Fruit fly (Drosophila melanogaster) whole organism, wandering third instar larva: ENCODE measurements around the gene ci.

ENCODE experiments used
- CG9705 ChIP-seq: fragments of 200-800 bp; sonication (Bioruptor generic); optimal IDR thresholded peaks from 2 replicates; lab custom pipeline; 2018; ENCODE audit warnings: missing biosample characterization, mild to moderate bottlenecking, missing genetic modification characterization
- CrebA ChIP-seq: fragments of 200-800 bp; sonication (Bioruptor generic); optimal IDR thresholded peaks from 2 replicates; lab custom pipeline; 2016; ENCODE audit warnings: missing biosample characterization, mild to moderate bottlenecking, missing genetic modification characterization, borderline replicate concordance
- Dfd ChIP-seq: fragments of >200 bp; optimal IDR thresholded peaks from 2 replicates; lab custom pipeline; 2017; ENCODE audit warnings: missing biosample characterization, missing genetic modification characterization
- Dif ChIP-seq: fragments of 200-275, 200-300 bp; sonication (Bioruptor generic); optimal IDR thresholded peaks from 2 replicates; lab custom pipeline; 2018; ENCODE audit warnings: missing biosample characterization, missing genetic modification characterization; ENCODE audit not compliant: partially characterized antibody
- Hnf4 ChIP-seq: fragments of 200-800 bp; sonication (Bioruptor generic); optimal IDR thresholded peaks from 2 replicates; lab custom pipeline; 2016; ENCODE audit warnings: missing biosample characterization, mild to moderate bottlenecking, missing genetic modification characterization
- Hr78 ChIP-seq: fragments of >200 bp; optimal IDR thresholded peaks from 2 replicates; lab custom pipeline; 2017; ENCODE audit warnings: missing biosample characterization, missing genetic modification characterization
- Hr83 ChIP-seq: fragments of 200-300 bp; sonication (Bioruptor generic); optimal IDR thresholded peaks from 2 replicates; lab custom pipeline; 2016; ENCODE audit warnings: missing biosample characterization, mild to moderate bottlenecking, missing genetic modification characterization, moderate library complexity; ENCODE audit not compliant: poor library complexity, severe bottlenecking
- Jra ChIP-seq: sonication (Bioruptor generic); optimal IDR thresholded peaks from 2 replicates; lab custom pipeline; 2016; ENCODE audit warnings: missing biosample characterization, missing genetic modification characterization
- Mio ChIP-seq: sonication (Bioruptor generic); optimal IDR thresholded peaks from 2 replicates; lab custom pipeline; 2016; ENCODE audit warnings: missing biosample characterization, missing genetic modification characterization
- Myc ChIP-seq: fragments of >200 bp; optimal IDR thresholded peaks from 2 replicates; lab custom pipeline; 2017
- N ChIP-seq: fragments of >200 bp; optimal IDR thresholded peaks from 2 replicates; lab custom pipeline; 2018; ENCODE audit warnings: missing biosample characterization, missing external identifiers, missing genetic modification characterization
- OdsH ChIP-seq: fragments of 200-800 bp; sonication (Bioruptor generic); optimal IDR thresholded peaks from 2 replicates; lab custom pipeline; 2016; ENCODE audit warnings: missing biosample characterization, mild to moderate bottlenecking, missing genetic modification characterization
- Sp1 ChIP-seq: fragments of 200-800 bp; sonication (Bioruptor generic); optimal IDR thresholded peaks from 3 replicates; lab custom pipeline; 2019; ENCODE audit warnings: missing biosample characterization, mild to moderate bottlenecking, missing genetic modification characterization, moderate library complexity
- br ChIP-seq: fragments of 200-800 bp; sonication (Bioruptor generic); optimal IDR thresholded peaks from 2 replicates; lab custom pipeline; 2016; ENCODE audit warnings: missing biosample characterization, missing genetic modification characterization
- brk ChIP-seq: fragments of 200-800 bp; sonication (Bioruptor generic); optimal IDR thresholded peaks from 2 replicates; lab custom pipeline; 2016; ENCODE audit warnings: missing biosample characterization, mild to moderate bottlenecking, missing genetic modification characterization
- dmrt93B ChIP-seq: fragments of 200-800 bp; sonication (Bioruptor generic); optimal IDR thresholded peaks from 2 replicates; lab custom pipeline; 2018; ENCODE audit warnings: missing biosample characterization, mild to moderate bottlenecking, missing genetic modification characterization
- dsf ChIP-seq: sonication (Bioruptor generic); optimal IDR thresholded peaks from 2 replicates; lab custom pipeline; 2016; ENCODE audit warnings: missing biosample characterization, missing genetic modification characterization, borderline replicate concordance
- ey ChIP-seq: fragments of 200-800 bp; sonication (Bioruptor generic); optimal IDR thresholded peaks from 2 replicates; lab custom pipeline; 2016; ENCODE audit warnings: missing biosample characterization, missing genetic modification characterization
- fru ChIP-seq: fragments of 200-800 bp; sonication (Bioruptor generic); optimal IDR thresholded peaks from 3 replicates; lab custom pipeline; 2016; ENCODE audit warnings: missing biosample characterization, mild to moderate bottlenecking, missing genetic modification characterization
- h ChIP-seq: fragments of 200-800 bp; sonication (Bioruptor generic); optimal IDR thresholded peaks from 3 replicates; lab custom pipeline; 2016; ENCODE audit warnings: missing biosample characterization, mild to moderate bottlenecking, missing genetic modification characterization
- jim ChIP-seq: fragments of 175-275, 200-325 bp; sonication (Bioruptor generic); optimal IDR thresholded peaks from 2 replicates; lab custom pipeline; 2016; ENCODE audit warnings: missing biosample characterization, mild to moderate bottlenecking, missing genetic modification characterization
- lola ChIP-seq: fragments of >200 bp; optimal IDR thresholded peaks from 2 replicates; lab custom pipeline; 2017; ENCODE audit warnings: missing biosample characterization, missing genetic modification characterization
- psq ChIP-seq: fragments of 200-800 bp; sonication (Bioruptor generic); optimal IDR thresholded peaks from 3 replicates; lab custom pipeline; 2017; ENCODE audit warnings: missing biosample characterization, mild to moderate bottlenecking, missing genetic modification characterization, moderate library complexity
- rgr ChIP-seq: fragments of 200-800 bp; sonication (Bioruptor generic); optimal IDR thresholded peaks from 3 replicates; lab custom pipeline; 2016; ENCODE audit warnings: missing biosample characterization, mild to moderate bottlenecking, missing genetic modification characterization
- sage ChIP-seq: fragments of 200-800 bp; sonication (Bioruptor generic); optimal IDR thresholded peaks from 2 replicates; lab custom pipeline; 2016; ENCODE audit warnings: missing biosample characterization, mild to moderate bottlenecking, missing genetic modification characterization
- sv ChIP-seq: fragments of 200-800 bp; sonication (Bioruptor generic); optimal IDR thresholded peaks from 3 replicates; lab custom pipeline; 2016; ENCODE audit warnings: missing biosample characterization, missing genetic modification characterization
- tai ChIP-seq: sonication (Bioruptor generic); optimal IDR thresholded peaks from 2 replicates; lab custom pipeline; 2016; ENCODE audit warnings: missing biosample characterization, missing genetic modification characterization
- usp ChIP-seq: fragments of >200 bp; optimal IDR thresholded peaks from 2 replicates; lab custom pipeline; 2017; ENCODE audit warnings: missing biosample characterization, missing genetic modification characterization
- woc ChIP-seq: sonication (Bioruptor generic); optimal IDR thresholded peaks from 2 replicates; lab custom pipeline; 2016; ENCODE audit warnings: missing biosample characterization, mild to moderate bottlenecking, missing genetic modification characterization

ci gene

DNA sequence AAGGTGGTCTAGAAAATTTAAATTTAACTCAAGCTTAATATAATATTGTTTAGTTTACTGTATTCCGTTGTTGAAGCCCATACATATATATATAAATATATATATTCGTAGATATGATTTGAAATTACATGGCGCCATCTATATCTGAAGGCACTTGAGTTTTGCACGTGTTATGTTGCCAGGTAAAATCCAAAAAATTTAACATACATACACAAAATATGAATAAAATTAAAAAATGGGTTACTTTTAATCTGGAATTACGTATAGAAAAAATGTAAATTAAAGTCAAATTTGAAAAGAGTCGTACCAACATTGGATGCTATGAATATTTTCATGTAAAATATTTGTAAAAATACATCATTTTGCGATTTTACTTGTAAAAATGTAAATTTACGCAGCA, 32.9 kb upstream of the ci start:
- TF ChIP-seq rgr (GFP tag; lab: Kevin White, UChicago), result no peak
- TF ChIP-seq woc (GFP tag; lab: Kevin White, UChicago), result no peak
- TF ChIP-seq Sp1 (GFP tag; lab: Kevin White, UChicago), result no peak
- TF ChIP-seq jim (GFP tag; lab: Kevin White, UChicago), result no peak
- no peak for TF ChIP-seq dmrt93B (GFP tag; lab: Kevin White, UChicago)
- no peak for TF ChIP-seq Jra (GFP tag; lab: Kevin White, UChicago)
- no peak for TF ChIP-seq tai
- TF ChIP-seq fru (GFP tag; lab: Kevin White, UChicago), result no peak
- no peak for TF ChIP-seq Hnf4 (GFP tag; lab: Kevin White, UChicago)
- TF ChIP-seq lola (GFP tag; lab: Kevin White, UChicago), result no peak
- no peak for TF ChIP-seq Dfd (GFP tag; lab: Kevin White, UChicago)
- TF ChIP-seq brk (GFP tag; lab: Kevin White, UChicago), result no peak
- no peak for TF ChIP-seq h
- TF ChIP-seq Hr78 (GFP tag; lab: Kevin White, UChicago), result no peak
- TF ChIP-seq sv (GFP tag; lab: Kevin White, UChicago), result no peak
- TF ChIP-seq Myc (lab: Kevin White, UChicago), result no peak
- TF ChIP-seq psq, result no peak

DNA sequence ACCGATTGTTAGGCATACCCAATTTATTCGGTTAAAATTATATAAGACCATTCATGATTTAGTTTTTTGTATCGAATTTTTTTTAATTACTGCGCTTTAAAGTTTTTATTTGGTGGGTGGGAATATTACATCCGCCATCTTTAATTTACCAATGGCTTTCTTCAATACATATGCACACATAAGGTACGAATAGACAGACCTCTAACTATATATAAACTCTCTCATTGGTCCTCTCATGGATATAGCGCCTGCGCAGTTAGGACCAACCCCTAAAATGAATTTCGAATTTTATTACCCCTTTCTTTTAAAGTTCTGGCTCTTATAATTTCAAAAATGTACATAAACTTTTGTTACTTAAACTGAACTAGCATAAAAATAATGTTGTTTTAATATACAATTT, 30.4 kb upstream of the ci start:
- TF ChIP-seq Myc (lab: Kevin White, UChicago) (no peak), h (no peak), dsf (GFP tag; lab: Kevin White, UChicago) (no peak), Sp1 (GFP tag; lab: Kevin White, UChicago) (no peak), Dfd (GFP tag; lab: Kevin White, UChicago) (no peak), tai (no peak)

DNA sequence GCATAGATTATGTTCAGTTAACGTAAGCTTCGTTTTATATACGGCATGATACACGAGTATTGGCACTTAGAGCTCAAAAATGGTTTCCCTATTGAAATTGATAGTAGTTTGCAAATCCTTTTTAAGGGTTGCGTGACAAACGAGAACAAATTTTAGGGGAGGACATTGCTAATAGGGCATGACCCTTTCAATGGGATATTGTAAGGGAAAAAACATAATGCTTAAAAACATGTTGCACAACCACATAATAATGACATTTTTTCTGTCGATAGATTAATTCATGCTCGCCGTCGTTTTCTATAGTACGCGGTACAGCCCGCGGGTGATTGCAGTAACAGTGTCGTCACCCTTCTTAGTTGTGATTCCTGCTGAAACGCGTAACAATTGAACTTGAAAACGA, 28.0 kb upstream of the ci start:
- no peak for TF ChIP-seq lola (GFP tag; lab: Kevin White, UChicago)
- TF ChIP-seq Dfd (GFP tag; lab: Kevin White, UChicago), result no peak
- TF ChIP-seq N (GFP tag; lab: Kevin White, UChicago), result no peak
- TF ChIP-seq br (GFP tag; lab: Kevin White, UChicago), result no peak
- TF ChIP-seq CrebA (GFP tag; lab: Kevin White, UChicago), result no peak
- no peak for TF ChIP-seq rgr (GFP tag; lab: Kevin White, UChicago)
- TF ChIP-seq usp (GFP tag; lab: Kevin White, UChicago), result no peak
- TF ChIP-seq ey (GFP tag; lab: Kevin White, UChicago), result no peak
- TF ChIP-seq Jra (GFP tag; lab: Kevin White, UChicago), result no peak
- TF ChIP-seq Hr78 (GFP tag; lab: Kevin White, UChicago), result no peak
- TF ChIP-seq dsf (GFP tag; lab: Kevin White, UChicago), result no peak
- no peak for TF ChIP-seq sage
- TF ChIP-seq h, result no peak
- TF ChIP-seq Myc (lab: Kevin White, UChicago), result no peak

DNA sequence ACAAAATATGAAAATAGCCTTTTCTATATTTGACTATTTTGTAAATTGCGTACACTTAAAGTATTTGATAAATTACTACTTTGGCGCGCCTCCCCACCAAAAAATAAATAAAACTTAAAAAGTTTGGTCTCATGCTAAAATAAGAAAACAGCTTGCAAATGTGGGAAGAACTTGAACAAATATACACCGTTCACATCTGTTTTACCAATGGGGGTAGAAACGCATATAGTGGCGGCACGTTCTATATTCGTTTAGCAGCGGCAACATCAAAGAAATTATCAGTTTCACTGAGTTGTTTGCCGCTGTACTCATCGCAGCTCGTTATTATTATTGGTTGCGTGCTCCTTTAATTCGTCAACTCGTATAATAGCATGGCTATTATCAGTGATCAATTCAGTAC, 19.3 kb upstream of the ci start:
- TF ChIP-seq Hr83, result no peak
- TF ChIP-seq brk (GFP tag; lab: Kevin White, UChicago), result no peak
- TF ChIP-seq Hr78 (GFP tag; lab: Kevin White, UChicago), result no peak
- no peak for TF ChIP-seq sage
- TF ChIP-seq h, result no peak
- TF ChIP-seq dsf (GFP tag; lab: Kevin White, UChicago), result no peak
- TF ChIP-seq OdsH (GFP tag; lab: Kevin White, UChicago), result no peak
- TF ChIP-seq psq, result no peak
- no peak for TF ChIP-seq CG9705
- no peak for TF ChIP-seq Jra (GFP tag; lab: Kevin White, UChicago)
- TF ChIP-seq N (GFP tag; lab: Kevin White, UChicago), result no peak
- TF ChIP-seq lola (GFP tag; lab: Kevin White, UChicago), result no peak

DNA sequence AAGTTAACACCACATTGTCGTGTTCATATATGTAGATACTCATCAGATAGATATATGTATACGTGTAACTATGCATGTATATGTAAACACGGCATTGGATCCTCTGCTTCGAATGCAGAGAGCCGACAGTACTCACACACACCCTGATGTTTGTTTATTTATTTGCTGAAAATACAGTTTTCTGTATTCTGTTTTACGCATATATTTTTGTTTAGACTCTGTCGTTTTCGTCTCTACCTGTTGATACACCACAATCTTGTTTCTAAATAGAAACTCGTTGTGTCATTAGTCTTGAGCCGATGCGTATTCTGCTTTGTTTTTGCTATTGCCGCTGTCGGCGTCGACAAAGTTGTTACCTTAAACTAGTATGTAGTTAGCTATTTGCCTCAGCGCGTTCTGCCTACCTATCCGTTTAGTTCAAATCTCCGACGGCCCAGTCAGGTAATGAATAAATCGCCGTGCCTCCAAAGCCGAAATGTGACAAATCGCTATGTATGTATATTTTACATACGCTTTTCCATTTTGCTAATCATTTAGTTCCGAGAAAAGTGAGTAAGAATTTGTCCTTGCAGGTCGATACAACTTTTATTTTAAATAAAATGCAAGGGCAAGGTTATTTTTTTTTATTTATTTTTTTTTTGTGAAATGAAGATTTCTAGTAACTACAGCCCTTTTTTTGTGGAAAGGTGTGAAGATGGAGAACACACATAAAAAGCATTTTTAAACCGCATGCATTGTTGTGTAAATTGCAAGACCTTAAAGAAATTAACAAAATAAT, 13.5 kb upstream of the ci start:
- TF ChIP-seq Hr83 (no peak), brk (GFP tag; lab: Kevin White, UChicago) (no peak), Dif (GFP tag; lab: Kevin White, UChicago) (no peak), tai (no peak), N (GFP tag; lab: Kevin White, UChicago) (no peak), Mio (GFP tag; lab: Kevin White, UChicago) (no peak), usp (GFP tag; lab: Kevin White, UChicago) (no peak), br (GFP tag; lab: Kevin White, UChicago) (no peak), Dfd (GFP tag; lab: Kevin White, UChicago) (no peak)
